Worm (Caenorhabditis elegans) whole organism, L1 larva: ENCODE measurements around the gene rpb-8.

Experiments used
- C16A3.4 ChIP-seq: fragments of 150-350 bp; optimal IDR thresholded peaks from 2 replicates; lab custom pipeline; 2014; ENCODE audit warnings: missing biosample characterization, missing genetic modification characterization
- F16B12.6 ChIP-seq: fragments of 150-350 bp; optimal IDR thresholded peaks from 2 replicates; lab custom pipeline; 2014; ENCODE audit warnings: missing biosample characterization, missing genetic modification characterization
- ama-1 ChIP-seq: fragments of 150-350 bp; optimal IDR thresholded peaks from 2 replicates; lab custom pipeline; 2014
- blmp-1 ChIP-seq: fragments of 150-350 bp; optimal IDR thresholded peaks from 2 replicates; lab custom pipeline; 2014; ENCODE audit warnings: missing biosample characterization, missing genetic modification characterization
- ceh-88 ChIP-seq: fragments of 200-800 bp; sonication (Bioruptor generic); IDR thresholded peaks from 2 replicates; pipeline ENCODE4 v1.3.6; 2022; ENCODE audit warnings: missing genetic modification characterization, missing compliant biosample characterization
- dpl-1 ChIP-seq, 3 experiments: fragments of 150-350 bp in 2 of 3; sonication (generic microtip) in 1 of 3; optimal IDR thresholded peaks; 2 replicates each; lab custom pipeline; 2014 to 2017; ENCODE audit warnings: missing biosample characterization in 3 of 3, missing genetic modification characterization in 3 of 3, missing genetic modification reagents in 3 of 3
- dsc-1 ChIP-seq: sonication (generic microtip); optimal IDR thresholded peaks from 2 replicates; lab custom pipeline; 2016; ENCODE audit warnings: mild to moderate bottlenecking, missing genetic modification characterization, missing compliant biosample characterization
- efl-1 ChIP-seq, 4 experiments: fragments of 150-350 bp; optimal IDR thresholded peaks in 3 of 4; peaks in 1 of 4; 1 replicate in 1 of 4; 2 replicates in 3 of 4; lab custom pipeline; 2014; ENCODE audit warnings: missing biosample characterization in 2 of 4, missing genetic modification characterization in 2 of 4, missing genetic modification reagents in 2 of 4
- efl-3 ChIP-seq: fragments of 200-800 bp; sonication (Bioruptor generic); optimal IDR thresholded peaks from 2 replicates; lab custom pipeline; 2018; ENCODE audit warnings: mild to moderate bottlenecking, missing genetic modification characterization, missing compliant biosample characterization
- elt-3 ChIP-seq, 6 experiments: fragments of 150-350 bp in 1 of 6; sonication (generic microtip); optimal IDR thresholded peaks; 2 replicates each; lab custom pipeline; 2017 to 2018; ENCODE audit warnings: missing biosample characterization in 6 of 6, missing genetic modification characterization in 6 of 6, inconsistent platforms in 1 of 6
- fkh-10 ChIP-seq: sonication (generic microtip); optimal IDR thresholded peaks from 2 replicates; lab custom pipeline; 2017; ENCODE audit warnings: missing biosample characterization, missing genetic modification reagents, missing genetic modification characterization
- fkh-8 ChIP-seq: sonication (generic microtip); optimal IDR thresholded peaks from 2 replicates; lab custom pipeline; 2016; ENCODE audit warnings: mild to moderate bottlenecking, missing genetic modification characterization, missing compliant biosample characterization
- fos-1 ChIP-seq: fragments of 150-350 bp; optimal IDR thresholded peaks from 2 replicates; lab custom pipeline; 2014; ENCODE audit warnings: missing biosample characterization, missing genetic modification characterization
- grh-1 ChIP-seq: fragments of 200-800 bp; sonication (Bioruptor generic); IDR thresholded peaks from 2 replicates; pipeline ENCODE4 v1.3.6; 2022; ENCODE audit warnings: missing genetic modification reagents, missing genetic modification characterization, missing compliant biosample characterization
- hlh-17 ChIP-seq: fragments of 200-800 bp; sonication (Bioruptor generic); optimal IDR thresholded peaks from 2 replicates; lab custom pipeline; 2018; ENCODE audit warnings: missing genetic modification characterization, mild to moderate bottlenecking, missing compliant biosample characterization, moderate library complexity, borderline replicate concordance
- irx-1 ChIP-seq: sonication (generic microtip); optimal IDR thresholded peaks from 2 replicates; lab custom pipeline; 2016; ENCODE audit warnings: missing genetic modification characterization, missing compliant biosample characterization
- isw-1 ChIP-seq: fragments of 200-800 bp; sonication (Bioruptor generic); IDR thresholded peaks from 2 replicates; pipeline ENCODE4 v1.3.6; 2022; ENCODE audit warnings: missing genetic modification characterization, missing compliant biosample characterization
- lin-14 ChIP-seq: fragments of 200-800 bp; sonication (Bioruptor generic); optimal IDR thresholded peaks from 2 replicates; lab custom pipeline; 2018; ENCODE audit warnings: mild to moderate bottlenecking, missing genetic modification characterization, moderate library complexity, missing compliant biosample characterization
- lin-15B ChIP-seq: fragments of 150-350 bp; sonication (generic microtip); optimal IDR thresholded peaks from 3 replicates; lab custom pipeline; 2014; ENCODE audit warnings: missing biosample characterization, missing genetic modification characterization
- lin-35 ChIP-seq, 2 experiments: fragments of 150-350 bp; optimal IDR thresholded peaks; 2 replicates each; lab custom pipeline; 2014; ENCODE audit warnings: missing biosample characterization in 2 of 2, missing genetic modification characterization in 2 of 2, missing genetic modification reagents in 2 of 2
- lsy-2 ChIP-seq, 2 experiments: fragments of 150-350 bp; optimal IDR thresholded peaks; 2 replicates each; lab custom pipeline; 2014; ENCODE audit warnings: missing biosample characterization in 2 of 2, missing genetic modification characterization in 2 of 2
- mef-2 ChIP-seq: fragments of 150-350 bp; optimal IDR thresholded peaks from 2 replicates; lab custom pipeline; 2014; ENCODE audit warnings: missing biosample characterization, missing genetic modification characterization
- mep-1 ChIP-seq: fragments of 150-350 bp; optimal IDR thresholded peaks from 2 replicates; lab custom pipeline; 2014; ENCODE audit warnings: missing biosample characterization, missing genetic modification characterization
- nhr-11 ChIP-seq: fragments of 150-350 bp; optimal IDR thresholded peaks from 2 replicates; lab custom pipeline; 2014; ENCODE audit warnings: missing biosample characterization, missing genetic modification characterization
- nhr-12 ChIP-seq: sonication (generic microtip); optimal IDR thresholded peaks from 2 replicates; lab custom pipeline; 2017; ENCODE audit warnings: missing biosample characterization, missing genetic modification characterization
- nhr-19 ChIP-seq: fragments of 200-800 bp; sonication (Bioruptor generic); conservative IDR thresholded peaks from 2 replicates; pipeline ENCODE4 v1.3.6; 2022; ENCODE audit warnings: missing genetic modification characterization, missing compliant biosample characterization
- nhr-20 ChIP-seq: sonication (generic microtip); optimal IDR thresholded peaks from 2 replicates; lab custom pipeline; 2016; ENCODE audit warnings: mild to moderate bottlenecking, missing genetic modification characterization, missing compliant biosample characterization
- nhr-47 ChIP-seq: sonication (generic microtip); optimal IDR thresholded peaks from 2 replicates; lab custom pipeline; 2016; ENCODE audit warnings: mild to moderate bottlenecking, missing genetic modification characterization, moderate library complexity, missing compliant biosample characterization
- nhr-71 ChIP-seq: sonication (generic microtip); optimal IDR thresholded peaks from 2 replicates; lab custom pipeline; 2016; ENCODE audit warnings: mild to moderate bottlenecking, missing genetic modification characterization, moderate library complexity, missing compliant biosample characterization
- nhr-77 ChIP-seq: fragments of 150-350 bp; optimal IDR thresholded peaks from 2 replicates; lab custom pipeline; 2014; ENCODE audit warnings: missing biosample characterization, missing genetic modification characterization
- nhr-85 ChIP-seq: sonication (generic microtip); peaks from one replicate; lab custom pipeline; 2016; ENCODE audit warnings: missing genetic modification characterization, inconsistent platforms, missing compliant biosample characterization
- nhr-90 ChIP-seq: sonication (generic microtip); optimal IDR thresholded peaks from 2 replicates; lab custom pipeline; 2016; ENCODE audit warnings: mild to moderate bottlenecking, missing genetic modification characterization, missing compliant biosample characterization; ENCODE audit not compliant: poor library complexity
- pax-3 ChIP-seq: fragments of 200-800 bp; sonication (Bioruptor generic); optimal IDR thresholded peaks from 2 replicates; lab custom pipeline; 2018; ENCODE audit warnings: mild to moderate bottlenecking, missing genetic modification characterization, moderate library complexity, missing compliant biosample characterization
- snu-23 ChIP-seq: sonication (generic microtip); optimal IDR thresholded peaks from 2 replicates; lab custom pipeline; 2016; ENCODE audit warnings: missing genetic modification characterization, missing compliant biosample characterization
- sptf-1 ChIP-seq: fragments of 150-350 bp; optimal IDR thresholded peaks from 2 replicates; lab custom pipeline; 2014; ENCODE audit warnings: missing biosample characterization, missing genetic modification characterization
- swsn-7 ChIP-seq: sonication (generic microtip); optimal IDR thresholded peaks from 2 replicates; lab custom pipeline; 2016; ENCODE audit warnings: missing genetic modification characterization, missing compliant biosample characterization
- tbx-2 ChIP-seq: sonication (generic microtip); optimal IDR thresholded peaks from 2 replicates; lab custom pipeline; 2016; ENCODE audit warnings: missing genetic modification characterization, missing compliant biosample characterization
- tlp-1 ChIP-seq: fragments of 150-350 bp; optimal IDR thresholded peaks from 2 replicates; lab custom pipeline; 2014; ENCODE audit warnings: missing biosample characterization, missing genetic modification characterization
- unc-86 ChIP-seq: sonication (generic microtip); optimal IDR thresholded peaks from 2 replicates; lab custom pipeline; 2016; ENCODE audit warnings: missing genetic modification characterization, missing compliant biosample characterization
- unc-98 ChIP-seq: fragments of 200-800 bp; sonication (Bioruptor generic); IDR thresholded peaks from 2 replicates; pipeline ENCODE4 v1.3.6; 2022; ENCODE audit warnings: missing genetic modification characterization, missing compliant biosample characterization
- vab-15 ChIP-seq: sonication (generic microtip); optimal IDR thresholded peaks from 2 replicates; lab custom pipeline; 2017; ENCODE audit warnings: missing genotype, mild to moderate bottlenecking, missing genetic modification characterization, missing compliant biosample characterization
- zip-4 ChIP-seq: fragments of 200-800 bp; sonication (Bioruptor generic); optimal IDR thresholded peaks from 2 replicates; lab custom pipeline; 2018; ENCODE audit warnings: mild to moderate bottlenecking, missing genetic modification characterization, moderate library complexity, missing compliant biosample characterization
- ztf-11 ChIP-seq, 2 experiments: sonication (generic microtip); optimal IDR thresholded peaks; 2 replicates each; lab custom pipeline; 2016 to 2017; ENCODE audit warnings: missing genetic modification characterization in 2 of 2, missing biosample characterization in 1 of 2, missing compliant biosample characterization in 1 of 2
- ztf-4 ChIP-seq: fragments of 150-350 bp; optimal IDR thresholded peaks from 2 replicates; lab custom pipeline; 2014; ENCODE audit warnings: missing biosample characterization, missing genetic modification characterization

The rpb-8 gene

ce11 chrIII:4930154-4930679 is 12.4 kb upstream of the rpb-8 start, which contains the start of gene set-2 (continued):
- TF ChIP-seq irx-1 (tag; lab: Kevin White, UChicago) = peak; percentile 87
- no peak for TF ChIP-seq nhr-12
- peak; percentile 62 to 76 for TF ChIP-seq lsy-2 (tag; optimal IDR thresholded peaks at IDR 0.05; lab: Kevin White, UChicago)
- TF ChIP-seq grh-1 (GFP tag; lab: Robert Waterston, UW) = no peak
- TF ChIP-seq dsc-1 (tag; lab: Kevin White, UChicago) = peak; percentile 69
- TF ChIP-seq fos-1 (tag; lab: Kevin White, UChicago) = no peak
- TF ChIP-seq tlp-1 (tag; lab: Kevin White, UChicago) = no peak
- no peak for TF ChIP-seq sptf-1 (tag; lab: Kevin White, UChicago)
- TF ChIP-seq fkh-10 (GFP tag; lab: Kevin White, UChicago) = no peak
- TF ChIP-seq nhr-11 = no peak
- TF ChIP-seq dpl-1 (GFP tag; optimal IDR thresholded peaks at IDR 0.05; lab: Kevin White, UChicago) = peak; percentile 87 to 93 (median 92)
- peak; percentile 87 for TF ChIP-seq nhr-85 (tag; lab: Kevin White, UChicago)
- peak; percentile 22 for TF ChIP-seq C16A3.4 (tag; lab: Kevin White, UChicago)
- TF ChIP-seq F16B12.6 (tag; lab: Kevin White, UChicago) = peak; percentile 54
- peak; percentile 74 for TF ChIP-seq snu-23 (GFP tag; lab: Kevin White, UChicago)
- peak; percentile 87 for TF ChIP-seq nhr-90 (tag; lab: Kevin White, UChicago)
- TF ChIP-seq ztf-11 (tag; optimal IDR thresholded peaks at IDR 0.05; lab: Kevin White, UChicago) = peak in 1 of 2 experiments; percentile 88
- no peak for TF ChIP-seq efl-3 (GFP tag; lab: Kevin White, UChicago)
- TF ChIP-seq nhr-19 = peak; percentile 76
- TF ChIP-seq ceh-88 = no peak
- peak; percentile 63 for TF ChIP-seq lin-14 (GFP tag; lab: Kevin White, UChicago)
- TF ChIP-seq fkh-8 (tag; lab: Kevin White, UChicago) = peak; percentile 62
- peak; percentile 78 for TF ChIP-seq pax-3 (tag; lab: Kevin White, UChicago)
- no peak for TF ChIP-seq ztf-4 (tag; lab: Kevin White, UChicago)
- TF ChIP-seq elt-3 (tag; optimal IDR thresholded peaks at IDR 0.05; lab: Kevin White, UChicago) = no peak
- TF ChIP-seq unc-98 (GFP tag; lab: Robert Waterston, UW) = peak; percentile 81
- TF ChIP-seq lin-35 (GFP tag; optimal IDR thresholded peaks at IDR 0.05; lab: Kevin White, UChicago) = peak; percentile 95 to 96
- TF ChIP-seq unc-86 (tag; lab: Kevin White, UChicago) = peak; percentile 25
- TF ChIP-seq isw-1 (GFP tag; lab: Robert Waterston, UW) = peak; percentile 70
- TF ChIP-seq lin-15B = peak; percentile 73
- no peak for TF ChIP-seq zip-4 (GFP tag; lab: Kevin White, UChicago)
- no peak for TF ChIP-seq vab-15 (tag; lab: Kevin White, UChicago)
- peak; percentile 44 for TF ChIP-seq blmp-1 (tag; lab: Kevin White, UChicago)
- peak; percentile 30 for TF ChIP-seq nhr-77 (tag; lab: Kevin White, UChicago)
- TF ChIP-seq mep-1 (tag; lab: Kevin White, UChicago) = peak; percentile 55
- TF ChIP-seq swsn-7 = peak; percentile 54
- TF ChIP-seq, all 84 proteins: peak for 44

ce11 chrIII:4924134-4924533 is 6.3 kb upstream of the rpb-8 start:
- no peak for TF ChIP-seq hlh-17 (GFP tag; lab: Kevin White, UChicago)
- TF ChIP-seq ceh-88 = no peak
- TF ChIP-seq zip-4 (GFP tag; lab: Kevin White, UChicago) = no peak
- TF ChIP-seq fkh-8 (tag; lab: Kevin White, UChicago) = no peak
- TF ChIP-seq ama-1 (lab: Kevin White, UChicago) = no peak
- no peak for TF ChIP-seq mef-2 (tag; lab: Kevin White, UChicago)
- TF ChIP-seq, all 84 proteins: peak for 0

- TF ChIP-seq snu-23 (GFP tag; lab: Kevin White, UChicago) (peak; percentile 36), dpl-1 (GFP tag; optimal IDR thresholded peaks at IDR 0.05; lab: Kevin White, UChicago) (peak in 1 of 3 experiments; percentile 11), grh-1 (GFP tag; lab: Robert Waterston, UW) (peak; percentile 51), ceh-88 (peak; percentile 8; the same call in 1 of the 2 replicates), fkh-8 (tag; lab: Kevin White, UChicago) (peak; percentile 36), nhr-20 (tag; lab: Kevin White, UChicago) (peak; percentile 18), lsy-2 (tag; optimal IDR thresholded peaks at IDR 0.05; lab: Kevin White, UChicago) (peak in 1 of 2 experiments; percentile 18), nhr-71 (tag; lab: Kevin White, UChicago) (peak; percentile 59), nhr-90 (tag; lab: Kevin White, UChicago) (peak; percentile 60), tbx-2 (peak; percentile 4), nhr-19 (peak; percentile 66), dsc-1 (tag; lab: Kevin White, UChicago) (peak; percentile 15), nhr-47 (tag; lab: Kevin White, UChicago) (peak; percentile 57), efl-1 (optimal IDR thresholded peaks at IDR 0.05; lab: Kevin White, UChicago) (peak; percentile 15 to 30), efl-1 (GFP tag; optimal IDR thresholded peaks at IDR 0.05 in 1 of 2; lab: Kevin White, UChicago) (peak in 1 of 2 experiments; percentile 91), lin-35 (GFP tag; optimal IDR thresholded peaks at IDR 0.05; lab: Kevin White, UChicago) (peak in 1 of 2 experiments; percentile 8), swsn-7 (peak; percentile 19)
Measured at ce11 chrIII:4922020-4922419, 4.2 kb upstream of the rpb-8 start, which contains the start of gene mmab-1. TSS of gene mmab-1 (minus strand) at chrIII:4922114.
